Fruit fly (Drosophila melanogaster) whole organism, embryonic: ENCODE measurements around the gene CG9717.

Source experiments
- ATbp ChIP-seq: fragments of 200-800 bp; sonication (Bioruptor generic); optimal IDR thresholded peaks from 2 replicates; lab custom pipeline; 2017; ENCODE audit warnings: missing biosample characterization, mild to moderate bottlenecking, missing genetic modification characterization, missing genetic modification reagents
- Atf6 ChIP-seq: fragments of 200-800 bp; sonication (Bioruptor generic); IDR thresholded peaks from 2 replicates; pipeline ENCODE4 v1.3.6; 2022; ENCODE audit warnings: missing biosample characterization, missing genetic modification characterization
- CG10209 ChIP-seq: fragments of 200-800 bp; sonication (Bioruptor generic); optimal IDR thresholded peaks from 3 replicates; lab custom pipeline; 2017; ENCODE audit warnings: missing biosample characterization, mild to moderate bottlenecking, missing genetic modification characterization, missing genetic modification reagents
- CG11398 ChIP-seq: fragments of 200-800 bp; sonication (Bioruptor generic); optimal IDR thresholded peaks from 2 replicates; lab custom pipeline; 2016; ENCODE audit warnings: missing biosample characterization, missing genetic modification characterization
- CG11560 ChIP-seq: fragments of 200-800 bp; sonication (Bioruptor generic); IDR thresholded peaks from 3 replicates; pipeline ENCODE4 v1.3.6; 2022; ENCODE audit warnings: missing biosample characterization, missing genetic modification characterization
- CG11723 ChIP-seq: fragments of 200-800 bp; sonication (Bioruptor generic); optimal IDR thresholded peaks from 2 replicates; lab custom pipeline; 2017; ENCODE audit warnings: missing biosample characterization, mild to moderate bottlenecking, missing genetic modification characterization
- CG12104 ChIP-seq: fragments of 200-800 bp; sonication (Bioruptor generic); optimal IDR thresholded peaks from 3 replicates; lab custom pipeline; 2016; ENCODE audit warnings: missing biosample characterization, missing genetic modification characterization
- CG12942 ChIP-seq: fragments of 200-800 bp; sonication (Bioruptor generic); optimal IDR thresholded peaks from 3 replicates; lab custom pipeline; 2016; ENCODE audit warnings: missing biosample characterization, missing genetic modification characterization
- CG14710 ChIP-seq: fragments of 200-800 bp; sonication (Bioruptor generic); optimal IDR thresholded peaks from 3 replicates; lab custom pipeline; 2019; ENCODE audit warnings: missing biosample characterization, mild to moderate bottlenecking, missing genetic modification characterization, moderate library complexity
- CG17385 ChIP-seq: fragments of 200-800 bp; sonication (Bioruptor generic); optimal IDR thresholded peaks from 3 replicates; lab custom pipeline; 2018; ENCODE audit warnings: missing biosample characterization, mild to moderate bottlenecking, missing genetic modification characterization
- CG17568 ChIP-seq: fragments of 200-800 bp; sonication (Bioruptor generic); optimal IDR thresholded peaks from 2 replicates; lab custom pipeline; 2018; ENCODE audit warnings: missing biosample characterization, mild to moderate bottlenecking, missing genetic modification characterization, moderate library complexity
- CG17912 ChIP-seq: fragments of 200-800 bp; sonication (Bioruptor generic); optimal IDR thresholded peaks from 2 replicates; lab custom pipeline; 2018; ENCODE audit warnings: missing biosample characterization, mild to moderate bottlenecking, missing genetic modification characterization
- CG18262 ChIP-seq: fragments of 200-800 bp; optimal IDR thresholded peaks from 3 replicates; lab custom pipeline; 2019; ENCODE audit warnings: missing biosample characterization, mild to moderate bottlenecking, missing genetic modification characterization, moderate library complexity
- CG1832 ChIP-seq: fragments of 200-800 bp; sonication (Bioruptor generic); optimal IDR thresholded peaks from 2 replicates; lab custom pipeline; 2017; ENCODE audit warnings: missing biosample characterization, mild to moderate bottlenecking, missing genetic modification characterization, inconsistent platforms
- CG2202 ChIP-seq: fragments of 200-800 bp; sonication (Bioruptor generic); optimal IDR thresholded peaks from 2 replicates; lab custom pipeline; 2018; ENCODE audit warnings: missing biosample characterization, mild to moderate bottlenecking, missing genetic modification characterization
- CG2712 ChIP-seq: fragments of 200-800 bp; optimal IDR thresholded peaks from 3 replicates; lab custom pipeline; 2019; ENCODE audit warnings: missing biosample characterization, mild to moderate bottlenecking, missing genetic modification characterization, moderate library complexity
- CG32532 ChIP-seq: fragments of 200-800 bp; sonication (Bioruptor generic); IDR thresholded peaks from 2 replicates; pipeline ENCODE4 v1.3.6; 2022; ENCODE audit warnings: missing biosample characterization, missing genetic modification characterization
- CG3281 ChIP-seq: fragments of 200-800 bp; sonication (Bioruptor generic); optimal IDR thresholded peaks from 3 replicates; lab custom pipeline; 2017; ENCODE audit warnings: missing biosample characterization, mild to moderate bottlenecking, missing genetic modification characterization
- CG34224 ChIP-seq: fragments of 200-800 bp; sonication (Bioruptor generic); IDR thresholded peaks from 3 replicates; pipeline ENCODE4 v1.3.6; 2022; ENCODE audit warnings: missing biosample characterization, missing genetic modification characterization; ENCODE audit not compliant: partially characterized antibody
- CG42726 ChIP-seq: fragments of 200-800 bp; sonication (Bioruptor generic); IDR thresholded peaks from 2 replicates; pipeline ENCODE4 v1.3.6; 2022; ENCODE audit warnings: missing biosample characterization, missing genetic modification characterization; ENCODE audit not compliant: partially characterized antibody
- CG4424 ChIP-seq: fragments of 200-800 bp; sonication (Bioruptor generic); optimal IDR thresholded peaks from 3 replicates; lab custom pipeline; 2016; ENCODE audit warnings: missing biosample characterization, missing genetic modification characterization
- CG4820 ChIP-seq: fragments of 200-800 bp; sonication (Bioruptor generic); optimal IDR thresholded peaks from 3 replicates; lab custom pipeline; 2016; ENCODE audit warnings: missing biosample characterization, missing genetic modification characterization
- CG9797 ChIP-seq: fragments of 200-800 bp; sonication (Bioruptor generic); optimal IDR thresholded peaks from 3 replicates; lab custom pipeline; 2018; ENCODE audit warnings: missing biosample characterization, mild to moderate bottlenecking, missing genetic modification characterization
- Gsc ChIP-seq: fragments of 200-800 bp; sonication (Bioruptor generic); IDR thresholded peaks from 2 replicates; pipeline ENCODE4 v1.3.6; 2022; ENCODE audit warnings: missing biosample characterization, missing genetic modification characterization
- HHEX ChIP-seq: fragments of 200-800 bp; sonication (Bioruptor generic); optimal IDR thresholded peaks from 3 replicates; lab custom pipeline; 2017; ENCODE audit warnings: missing biosample characterization, mild to moderate bottlenecking, missing genetic modification characterization, missing genetic modification reagents
- HLH4C ChIP-seq: fragments of 200-800 bp; sonication (Bioruptor generic); IDR thresholded peaks from 3 replicates; pipeline ENCODE4 v1.3.6; 2022; ENCODE audit warnings: missing biosample characterization, missing genetic modification characterization; ENCODE audit not compliant: partially characterized antibody
- Hey ChIP-seq: fragments of 200-800 bp; sonication (Bioruptor generic); optimal IDR thresholded peaks from 3 replicates; lab custom pipeline; 2018; ENCODE audit warnings: missing biosample characterization, mild to moderate bottlenecking, missing genetic modification characterization
- HmgZ ChIP-seq: fragments of 200-800 bp; sonication (Bioruptor generic); optimal IDR thresholded peaks from 2 replicates; lab custom pipeline; 2018; ENCODE audit warnings: missing biosample characterization, mild to moderate bottlenecking, missing genetic modification characterization
- Nf-YB ChIP-seq: fragments of 200-800 bp; sonication (Bioruptor generic); optimal IDR thresholded peaks from 3 replicates; lab custom pipeline; 2019; ENCODE audit warnings: missing biosample characterization, mild to moderate bottlenecking, missing genetic modification characterization, moderate library complexity
- Optix ChIP-seq: fragments of 200-800 bp; sonication (Bioruptor generic); IDR thresholded peaks from 3 replicates; pipeline ENCODE4 v1.3.6; 2022; ENCODE audit warnings: missing biosample characterization, missing genetic modification characterization
- PHDP ChIP-seq: fragments of 200-800 bp; sonication (Bioruptor generic); optimal IDR thresholded peaks from 3 replicates; lab custom pipeline; 2018; ENCODE audit warnings: missing biosample characterization, mild to moderate bottlenecking, missing genetic modification characterization, moderate library complexity
- Poxn ChIP-seq: fragments of 200-800 bp; sonication (Bioruptor generic); IDR thresholded peaks from 2 replicates; pipeline ENCODE4 v1.3.6; 2022; ENCODE audit warnings: missing biosample characterization, missing genetic modification characterization
- Ptx1 ChIP-seq: fragments of 200-800 bp; sonication (Bioruptor generic); IDR thresholded peaks from 2 replicates; pipeline ENCODE4 v1.3.6; 2022; ENCODE audit warnings: missing biosample characterization, missing genetic modification characterization
- Sox100B ChIP-seq: fragments of 200-800 bp; sonication (Bioruptor generic); optimal IDR thresholded peaks from 3 replicates; lab custom pipeline; 2018; ENCODE audit warnings: missing biosample characterization, mild to moderate bottlenecking, missing genetic modification characterization
- Ssrp ChIP-seq: fragments of 200-800 bp; sonication (Bioruptor generic); optimal IDR thresholded peaks from 2 replicates; lab custom pipeline; 2018; ENCODE audit warnings: missing biosample characterization, mild to moderate bottlenecking, missing genetic modification characterization, moderate library complexity
- btn ChIP-seq: fragments of 200-800 bp; sonication (Bioruptor generic); optimal IDR thresholded peaks from 2 replicates; lab custom pipeline; 2016; ENCODE audit warnings: missing biosample characterization, missing genetic modification characterization
- chn ChIP-seq: fragments of 200-800 bp; sonication (Bioruptor generic); optimal IDR thresholded peaks from 2 replicates; lab custom pipeline; 2016; ENCODE audit warnings: missing biosample characterization, missing genetic modification characterization
- fd96Cb ChIP-seq: fragments of 200-800 bp; sonication (Bioruptor generic); optimal IDR thresholded peaks from 2 replicates; lab custom pipeline; 2018; ENCODE audit warnings: missing biosample characterization, mild to moderate bottlenecking, missing genetic modification characterization, moderate library complexity
- jing ChIP-seq: fragments of 200-800 bp; sonication (Bioruptor generic); optimal IDR thresholded peaks from 2 replicates; lab custom pipeline; 2018; ENCODE audit warnings: missing biosample characterization, mild to moderate bottlenecking, missing genetic modification characterization
- jumu ChIP-seq: fragments of 200-800 bp; sonication (Bioruptor generic); optimal IDR thresholded peaks from 3 replicates; lab custom pipeline; 2016; ENCODE audit warnings: missing biosample characterization, missing genetic modification characterization
- ken ChIP-seq: fragments of 200-800 bp; sonication (Bioruptor generic); IDR thresholded peaks from 3 replicates; pipeline ENCODE4 v1.3.6; 2022; ENCODE audit warnings: missing biosample characterization, missing genetic modification characterization
- luna ChIP-seq: fragments of 200-800 bp; sonication (Bioruptor generic); optimal IDR thresholded peaks from 2 replicates; lab custom pipeline; 2016; ENCODE audit warnings: missing biosample characterization, missing genetic modification characterization
- maf-S ChIP-seq: fragments of 200-800 bp; sonication (Bioruptor generic); optimal IDR thresholded peaks from 2 replicates; lab custom pipeline; 2016; ENCODE audit warnings: missing biosample characterization, missing genetic modification characterization
- nmo ChIP-seq: fragments of 200-800 bp; sonication (Bioruptor generic); optimal IDR thresholded peaks from 2 replicates; lab custom pipeline; 2018; ENCODE audit warnings: missing biosample characterization, mild to moderate bottlenecking, missing genetic modification characterization, moderate library complexity
- pzg ChIP-seq: fragments of 200-800 bp; sonication (Bioruptor generic); optimal IDR thresholded peaks from 3 replicates; lab custom pipeline; 2018; ENCODE audit warnings: missing biosample characterization, mild to moderate bottlenecking, missing genetic modification characterization, moderate library complexity
- sens ChIP-seq: fragments of 200-800 bp; sonication (Bioruptor generic); peaks from one replicate; lab custom pipeline; 2016; ENCODE audit warnings: missing biosample characterization, missing genetic modification characterization
- sim ChIP-seq: fragments of 200-800 bp; sonication (Bioruptor generic); IDR thresholded peaks from 2 replicates; pipeline ENCODE4 v1.3.6; 2022; ENCODE audit warnings: missing biosample characterization, missing genetic modification characterization
- sug ChIP-seq: fragments of 200-800 bp; optimal IDR thresholded peaks from 2 replicates; lab custom pipeline; 2019; ENCODE audit warnings: missing biosample characterization, mild to moderate bottlenecking, missing genetic modification characterization, moderate library complexity
- toy ChIP-seq: fragments of 200-800 bp; sonication (Bioruptor generic); IDR thresholded peaks from 2 replicates; pipeline ENCODE4 v1.3.6; 2022; ENCODE audit warnings: missing biosample characterization, missing genetic modification characterization
- ttk ChIP-seq: fragments of 200-800 bp; sonication (Bioruptor generic); IDR thresholded peaks from 2 replicates; pipeline ENCODE4 v2.1.2; 2022; ENCODE audit warnings: missing biosample characterization, missing genetic modification characterization
- wdn ChIP-seq: fragments of 200-800 bp; sonication (Bioruptor generic); IDR thresholded peaks from 2 replicates; pipeline ENCODE4 v1.3.6; 2022; ENCODE audit warnings: missing biosample characterization, missing genetic modification characterization

The CG9717 gene

DNA sequence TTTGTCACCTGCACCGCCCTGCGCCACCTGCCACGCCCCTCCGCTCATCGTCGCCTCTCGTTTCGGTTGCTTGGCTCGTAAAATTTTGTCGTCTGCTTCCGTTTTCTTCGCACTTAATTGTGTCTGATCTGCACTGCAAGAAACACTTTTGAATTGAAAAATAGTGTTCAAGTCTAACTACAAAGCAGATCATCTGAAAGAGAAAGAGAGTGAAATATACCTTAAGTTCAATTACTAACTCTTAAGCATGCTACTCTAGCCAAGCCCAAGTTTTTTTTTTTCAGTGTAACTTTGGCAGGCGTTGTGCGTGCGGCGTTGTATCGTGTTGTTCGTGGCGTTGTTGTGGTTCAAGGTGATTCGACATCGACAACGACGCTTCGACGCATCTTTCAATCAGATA is 46.9 kb downstream of the CG9717 start (continued):
- peak; percentile 91 for TF ChIP-seq fd96Cb
- peak; percentile 92 for TF ChIP-seq ATbp (GFP tag; lab: Kevin White, UChicago)
- peak; percentile 86 for TF ChIP-seq CG17385 (GFP tag; lab: Kevin White, UChicago)
- TF ChIP-seq jumu (GFP tag; lab: Kevin White, UChicago): peak; percentile 95
- TF ChIP-seq Hey (tag; lab: Kevin White, UChicago): peak; percentile 77
- peak; percentile 62 for TF ChIP-seq CG2202 (tag; lab: Kevin White, UChicago)
- peak; percentile 84 for TF ChIP-seq CG17568 (GFP tag; lab: Kevin White, UChicago)
- TF ChIP-seq luna: peak; percentile 85
- peak; percentile 93 for TF ChIP-seq PHDP (tag; lab: Kevin White, UChicago)
- no peak for TF ChIP-seq CG1832
- peak; percentile 92 for TF ChIP-seq ken
- TF ChIP-seq CG17912 (GFP tag; lab: Kevin White, UChicago): peak; percentile 81
- no peak for TF ChIP-seq CG34224 (GFP tag; lab: Robert Waterston, UW)
- TF ChIP-seq CG11560: peak; percentile 84
- peak; percentile 93 for TF ChIP-seq CG4820 (GFP tag; lab: Kevin White, UChicago)
- peak; percentile 88 for TF ChIP-seq sim (GFP tag; lab: Robert Waterston, UW)
- TF ChIP-seq CG42726 (GFP tag; lab: Robert Waterston, UW): no peak
- TF ChIP-seq CG11723: peak; percentile 78
- peak; percentile 87 for TF ChIP-seq sug (tag; lab: Kevin White, UChicago)
- no peak for TF ChIP-seq HLH4C
- peak; percentile 88 for TF ChIP-seq Ssrp (tag; lab: Kevin White, UChicago)
- peak; percentile 92 for TF ChIP-seq HHEX (GFP tag; lab: Kevin White, UChicago)
- TF ChIP-seq CG18262 (tag; lab: Kevin White, UChicago): peak; percentile 83
- peak; percentile 85 for TF ChIP-seq Sox100B
- TF ChIP-seq nmo (GFP tag; lab: Kevin White, UChicago): peak; percentile 94
- peak; percentile 16 for TF ChIP-seq pzg (GFP tag; lab: Kevin White, UChicago)
- peak; percentile 79 for TF ChIP-seq jing (GFP tag; lab: Kevin White, UChicago)
- peak; percentile 88 for TF ChIP-seq CG12104 (GFP tag; lab: Kevin White, UChicago)
- TF ChIP-seq CG14710: peak; percentile 77
- TF ChIP-seq wdn (GFP tag; lab: Robert Waterston, UW): peak; percentile 91
- peak; percentile 93 for TF ChIP-seq maf-S
- peak; percentile 92 for TF ChIP-seq btn (GFP tag; lab: Kevin White, UChicago)
- TF ChIP-seq Nf-YB (GFP tag; lab: Kevin White, UChicago): peak; percentile 55
- peak; percentile 90 for TF ChIP-seq ttk (GFP tag; lab: Robert Waterston, UW)
- peak; percentile 90 for TF ChIP-seq Atf6
- TF ChIP-seq CG9797 (GFP tag; lab: Kevin White, UChicago): no peak
- peak; percentile 94 for TF ChIP-seq CG32532
- peak; percentile 99 for TF ChIP-seq sens
- peak; percentile 92 for TF ChIP-seq CG3281
- TF ChIP-seq chn (GFP tag; lab: Kevin White, UChicago): peak; percentile 94
- peak; percentile 93 for TF ChIP-seq CG4424
- peak; percentile 89 for TF ChIP-seq CG11398
- TF ChIP-seq Poxn: peak; percentile 72
- TF ChIP-seq CG12942: peak; percentile 91
- TF ChIP-seq CG2712: peak; percentile 89
- TF ChIP-seq toy: peak; percentile 67
- peak; percentile 87 for TF ChIP-seq Gsc (GFP tag; lab: Robert Waterston, UW)
- TF ChIP-seq Optix: peak; percentile 87
- peak; percentile 94 for TF ChIP-seq Ptx1
- peak; percentile 90 for TF ChIP-seq CG10209 (GFP tag; lab: Kevin White, UChicago)
- TF ChIP-seq HmgZ: peak; percentile 92
